Fruit fly (Drosophila melanogaster) whole organism, embryonic: Measurements from ENCODE around the gene Dfd.

Experiments
- Blimp-1 ChIP-seq: fragments of 200-800 bp; sonication (Bioruptor generic); optimal IDR thresholded peaks from 3 replicates; lab custom pipeline; 2018; ENCODE audit warnings: missing biosample characterization, missing genetic modification characterization, mild to moderate bottlenecking, moderate library complexity, missing genetic modification reagents
- CG12942 ChIP-seq: fragments of 200-800 bp; sonication (Bioruptor generic); optimal IDR thresholded peaks from 3 replicates; lab custom pipeline; 2016; ENCODE audit warnings: missing biosample characterization, missing genetic modification characterization
- CG14441 ChIP-seq: fragments of 200-800 bp; sonication (Bioruptor generic); IDR thresholded peaks from 2 replicates; pipeline ENCODE4 v1.3.6; 2022; ENCODE audit warnings: missing biosample characterization, missing genetic modification characterization
- CG14667 ChIP-seq: fragments of 200-800 bp; sonication (Bioruptor generic); IDR thresholded peaks from 2 replicates; pipeline ENCODE4 v1.3.6; 2022; ENCODE audit warnings: missing biosample characterization, missing genetic modification characterization
- CG14860 ChIP-seq: fragments of 200-800 bp; sonication (Bioruptor generic); IDR thresholded peaks from 3 replicates; pipeline ENCODE4 v1.3.6; 2022; ENCODE audit warnings: missing biosample characterization, missing genetic modification characterization; ENCODE audit not compliant: partially characterized antibody
- CG15011 ChIP-seq: fragments of 200-800 bp; sonication (Bioruptor generic); optimal IDR thresholded peaks from 3 replicates; lab custom pipeline; 2018; ENCODE audit warnings: missing biosample characterization, mild to moderate bottlenecking, missing genetic modification characterization
- CG2129 ChIP-seq: fragments of 200-800 bp; sonication (Bioruptor generic); IDR thresholded peaks from 2 replicates; pipeline ENCODE4 v1.3.6; 2022; ENCODE audit warnings: missing biosample characterization, missing genetic modification characterization; ENCODE audit not compliant: partially characterized antibody
- CG34224 ChIP-seq: fragments of 200-800 bp; sonication (Bioruptor generic); IDR thresholded peaks from 3 replicates; pipeline ENCODE4 v1.3.6; 2022; ENCODE audit warnings: missing biosample characterization, missing genetic modification characterization; ENCODE audit not compliant: partially characterized antibody
- CG43689 ChIP-seq: fragments of 200-800 bp; sonication (Bioruptor generic); IDR thresholded peaks from 2 replicates; pipeline ENCODE4 v1.3.6; 2022; ENCODE audit warnings: missing biosample characterization, missing genetic modification characterization
- CG4424 ChIP-seq: fragments of 200-800 bp; sonication (Bioruptor generic); optimal IDR thresholded peaks from 3 replicates; lab custom pipeline; 2016; ENCODE audit warnings: missing biosample characterization, missing genetic modification characterization
- CG6654 ChIP-seq: fragments of 200-800 bp; sonication (Bioruptor generic); optimal IDR thresholded peaks from 2 replicates; lab custom pipeline; 2017; ENCODE audit warnings: missing biosample characterization, mild to moderate bottlenecking, missing genetic modification characterization
- CG7745 ChIP-seq: fragments of 200-800 bp; sonication (Bioruptor generic); optimal IDR thresholded peaks from 2 replicates; lab custom pipeline; 2018; ENCODE audit warnings: missing biosample characterization, mild to moderate bottlenecking, missing genetic modification characterization, moderate library complexity
- CG8359 ChIP-seq: fragments of 200-800 bp; sonication (Bioruptor generic); optimal IDR thresholded peaks from 2 replicates; lab custom pipeline; 2017; ENCODE audit warnings: missing biosample characterization, mild to moderate bottlenecking, missing genetic modification characterization, borderline replicate concordance
- CG9215 ChIP-seq: fragments of 200-800 bp; sonication (Bioruptor generic); IDR thresholded peaks from 2 replicates; pipeline ENCODE4 v1.3.6; 2022; ENCODE audit warnings: missing biosample characterization, missing genetic modification characterization
- Camta ChIP-seq: fragments of 200-800 bp; sonication (Bioruptor generic); optimal IDR thresholded peaks from 2 replicates; lab custom pipeline; 2016; ENCODE audit warnings: missing biosample characterization, missing genetic modification characterization
- Dip2 ChIP-seq: fragments of 200-800 bp; sonication (Bioruptor generic); IDR thresholded peaks from 2 replicates; pipeline ENCODE4 v1.3.6; 2022; ENCODE audit warnings: missing biosample characterization, missing genetic modification characterization
- Dll ChIP-seq: fragments of 200-800 bp; sonication (Bioruptor generic); IDR thresholded peaks from 4 replicates; pipeline ENCODE4 v1.3.6; 2022; ENCODE audit warnings: missing biosample characterization, missing genetic modification characterization; ENCODE audit not compliant: partially characterized antibody
- Hr39 ChIP-seq: fragments of >200 bp; optimal IDR thresholded peaks from 2 replicates; lab custom pipeline; 2017
- Jarid2 ChIP-seq: fragments of 200-800 bp; sonication (Bioruptor generic); optimal IDR thresholded peaks from 3 replicates; lab custom pipeline; 2017; ENCODE audit warnings: mild to moderate bottlenecking, missing biosample characterization, missing genetic modification reagents, missing genetic modification characterization
- MESR4 ChIP-seq: fragments of 200-800 bp; sonication (Bioruptor generic); optimal IDR thresholded peaks from 2 replicates; lab custom pipeline; 2018; ENCODE audit warnings: missing biosample characterization, mild to moderate bottlenecking, missing genetic modification characterization, moderate library complexity
- MTF-1 ChIP-seq: fragments of 200-800 bp; sonication (Bioruptor generic); optimal IDR thresholded peaks from 2 replicates; lab custom pipeline; 2018; ENCODE audit warnings: missing biosample characterization, mild to moderate bottlenecking, missing genetic modification characterization, borderline replicate concordance
- Mes4 ChIP-seq: fragments of 200-800 bp; sonication (Bioruptor generic); optimal IDR thresholded peaks from 2 replicates; lab custom pipeline; 2016; ENCODE audit warnings: missing biosample characterization, missing genetic modification characterization
- Myb ChIP-seq: fragments of 200-800 bp; sonication (Bioruptor generic); optimal IDR thresholded peaks from 2 replicates; lab custom pipeline; 2016; ENCODE audit warnings: missing biosample characterization, missing genetic modification characterization
- Nf-YB ChIP-seq: fragments of 200-800 bp; sonication (Bioruptor generic); optimal IDR thresholded peaks from 3 replicates; lab custom pipeline; 2019; ENCODE audit warnings: missing biosample characterization, mild to moderate bottlenecking, missing genetic modification characterization, moderate library complexity
- NfI ChIP-seq: fragments of 200-800 bp; sonication (Bioruptor generic); optimal IDR thresholded peaks from 3 replicates; lab custom pipeline; 2018; ENCODE audit warnings: missing biosample characterization, mild to moderate bottlenecking, missing genetic modification characterization, moderate library complexity
- Rfx ChIP-seq: fragments of 200-800 bp; sonication (Bioruptor generic); IDR thresholded peaks from 2 replicates; pipeline ENCODE4 v1.3.6; 2022; ENCODE audit warnings: missing biosample characterization, missing genetic modification characterization
- Ssrp ChIP-seq: fragments of 200-800 bp; sonication (Bioruptor generic); optimal IDR thresholded peaks from 2 replicates; lab custom pipeline; 2018; ENCODE audit warnings: missing biosample characterization, mild to moderate bottlenecking, missing genetic modification characterization, moderate library complexity
- TFAM ChIP-seq: fragments of 200-800 bp; sonication (Bioruptor generic); optimal IDR thresholded peaks from 2 replicates; lab custom pipeline; 2017; ENCODE audit warnings: missing biosample characterization, missing genetic modification characterization, inconsistent platforms
- Usf ChIP-seq: fragments of 200-800 bp; sonication (Bioruptor generic); optimal IDR thresholded peaks from 2 replicates; lab custom pipeline; 2017; ENCODE audit warnings: missing genotype, missing biosample characterization, missing genetic modification characterization
- Vsx1 ChIP-seq: fragments of 200-800 bp; sonication (Bioruptor generic); optimal IDR thresholded peaks from 2 replicates; lab custom pipeline; 2017; ENCODE audit warnings: missing biosample characterization, mild to moderate bottlenecking, missing genetic modification characterization, missing genetic modification reagents
- bowl ChIP-seq: fragments of 200-800 bp; sonication (Bioruptor generic); IDR thresholded peaks from 2 replicates; pipeline ENCODE4 v1.3.6; 2022; ENCODE audit warnings: missing biosample characterization, missing genetic modification characterization
- cas ChIP-seq: fragments of 200-800 bp; sonication (Bioruptor generic); IDR thresholded peaks from 2 replicates; pipeline ENCODE4 v1.3.6; 2022; ENCODE audit warnings: missing biosample characterization, missing genetic modification characterization
- corto ChIP-seq: fragments of 200-800 bp; sonication (Bioruptor generic); optimal IDR thresholded peaks from 2 replicates; lab custom pipeline; 2016; ENCODE audit warnings: missing biosample characterization, mild to moderate bottlenecking, missing genetic modification characterization, moderate library complexity
- fu2 ChIP-seq: fragments of 200-800 bp; sonication (Bioruptor generic); optimal IDR thresholded peaks from 2 replicates; lab custom pipeline; 2016; ENCODE audit warnings: missing biosample characterization, missing genetic modification characterization
- gcm2 ChIP-seq: fragments of 200-800 bp; sonication (Bioruptor generic); optimal IDR thresholded peaks from 2 replicates; lab custom pipeline; 2016; ENCODE audit warnings: missing biosample characterization, missing genetic modification characterization
- grn ChIP-seq: fragments of 200-800 bp; sonication (Bioruptor generic); optimal IDR thresholded peaks from 3 replicates; lab custom pipeline; 2017; ENCODE audit warnings: missing biosample characterization, missing genetic modification characterization
- gsb-n ChIP-seq: fragments of 200-800 bp; sonication (Bioruptor generic); optimal IDR thresholded peaks from 3 replicates; lab custom pipeline; 2018; ENCODE audit warnings: missing biosample characterization, mild to moderate bottlenecking, missing genetic modification characterization
- hb ChIP-seq: fragments of 200-800 bp; sonication (Bioruptor generic); IDR thresholded peaks from 3 replicates; pipeline ENCODE4 v1.3.6; 2022; ENCODE audit warnings: missing biosample characterization, missing genetic modification characterization; ENCODE audit not compliant: partially characterized antibody
- kah ChIP-seq: fragments of 200-800 bp; sonication (Bioruptor generic); optimal IDR thresholded peaks from 2 replicates; lab custom pipeline; 2018; ENCODE audit warnings: missing biosample characterization, mild to moderate bottlenecking, missing genetic modification characterization
- klu ChIP-seq: fragments of 200-800 bp; sonication (Bioruptor generic); IDR thresholded peaks from 2 replicates; pipeline ENCODE4 v1.3.6; 2022; ENCODE audit warnings: missing biosample characterization, missing genetic modification characterization
- kni ChIP-seq: fragments of 200-800 bp; sonication (Bioruptor generic); optimal IDR thresholded peaks from 3 replicates; lab custom pipeline; 2017; ENCODE audit warnings: mild to moderate bottlenecking, missing biosample characterization, missing genetic modification reagents, missing genetic modification characterization
- lilli ChIP-seq: fragments of 200-800 bp; sonication (Bioruptor generic); optimal IDR thresholded peaks from 3 replicates; lab custom pipeline; 2016; ENCODE audit warnings: missing biosample characterization, missing genetic modification characterization
- nerfin-2 ChIP-seq: fragments of 200-800 bp; sonication (Bioruptor generic); IDR thresholded peaks from 2 replicates; pipeline ENCODE4 v1.3.6; 2022; ENCODE audit warnings: missing biosample characterization, missing genetic modification characterization; ENCODE audit not compliant: partially characterized antibody
- pfk ChIP-seq: fragments of 200-800 bp; sonication (Bioruptor generic); optimal IDR thresholded peaks from 2 replicates; lab custom pipeline; 2018; ENCODE audit warnings: missing biosample characterization, mild to moderate bottlenecking, missing genetic modification characterization, moderate library complexity
- schlank ChIP-seq: fragments of 200-800 bp; sonication (Bioruptor generic); optimal IDR thresholded peaks from 2 replicates; lab custom pipeline; 2018; ENCODE audit warnings: missing biosample characterization, mild to moderate bottlenecking, missing genetic modification characterization
- sima ChIP-seq: fragments of 200-800 bp; sonication (Bioruptor generic); optimal IDR thresholded peaks from 2 replicates; lab custom pipeline; 2016; ENCODE audit warnings: missing biosample characterization, missing genetic modification characterization
- tap ChIP-seq: fragments of 200-800 bp; optimal IDR thresholded peaks from 3 replicates; lab custom pipeline; 2019; ENCODE audit warnings: missing biosample characterization, mild to moderate bottlenecking, missing genetic modification characterization, moderate library complexity
- trh ChIP-seq: fragments of 200-800 bp; sonication (Bioruptor generic); optimal IDR thresholded peaks from 2 replicates; lab custom pipeline; 2016; ENCODE audit warnings: missing biosample characterization, missing genetic modification characterization
- zen ChIP-seq: fragments of 200-800 bp; sonication (Bioruptor generic); optimal IDR thresholded peaks from 3 replicates; lab custom pipeline; 2018; ENCODE audit warnings: missing biosample characterization, mild to moderate bottlenecking, missing genetic modification characterization, moderate library complexity

Gene Dfd

dm6 chr3R:6760755-6761647 is 30.6 kb upstream of the Dfd start (continued):
- no peak for TF ChIP-seq MESR4 (GFP tag; lab: Kevin White, UChicago)
- TF ChIP-seq NfI (GFP tag; lab: Kevin White, UChicago) = no peak
- peak; percentile 29 for TF ChIP-seq Blimp-1 (GFP tag; lab: Kevin White, UChicago)
- peak; percentile 65 for TF ChIP-seq gsb-n
- no peak for TF ChIP-seq TFAM (GFP tag; lab: Kevin White, UChicago)
- TF ChIP-seq Ssrp (tag; lab: Kevin White, UChicago) = peak; percentile 9
- TF ChIP-seq pfk = no peak
- peak; percentile 1 for TF ChIP-seq CG6654 (GFP tag; lab: Kevin White, UChicago)
- TF ChIP-seq Usf = no peak
- no peak for TF ChIP-seq sima (GFP tag; lab: Kevin White, UChicago)
- TF ChIP-seq Rfx (GFP tag; lab: Robert Waterston, UW) = no peak
- no peak for TF ChIP-seq Myb (GFP tag; lab: Kevin White, UChicago)
- no peak for TF ChIP-seq hb (GFP tag; lab: Robert Waterston, UW)
- TF ChIP-seq CG12942 (GFP tag; lab: Kevin White, UChicago) = no peak
- peak; percentile 41 for TF ChIP-seq CG15011 (GFP tag; lab: Kevin White, UChicago)
- no peak for TF ChIP-seq gcm2 (GFP tag; lab: Kevin White, UChicago)
- no peak for TF ChIP-seq trh
- TF ChIP-seq CG9215 (GFP tag; lab: Robert Waterston, UW) = no peak
- TF ChIP-seq schlank = no peak
- no peak for TF ChIP-seq Hr39 (lab: Kevin White, UChicago)
- TF ChIP-seq CG4424 = peak; percentile 54
- TF ChIP-seq bowl (GFP tag; lab: Robert Waterston, UW) = no peak
- no peak for TF ChIP-seq tap
- peak; percentile 65 for TF ChIP-seq zen (tag; lab: Kevin White, UChicago)
- no peak for TF ChIP-seq Nf-YB (GFP tag; lab: Kevin White, UChicago)
- TF ChIP-seq Camta = no peak
- TF ChIP-seq MTF-1 (GFP tag; lab: Kevin White, UChicago) = no peak
- no peak for TF ChIP-seq CG2129
- TF ChIP-seq CG14860 (GFP tag; lab: Robert Waterston, UW) = no peak
- TF ChIP-seq CG34224 (GFP tag; lab: Robert Waterston, UW) = no peak
- no peak for TF ChIP-seq Vsx1 (GFP tag; lab: Kevin White, UChicago)
- TF ChIP-seq klu (GFP tag; lab: Robert Waterston, UW) = 0 out of 2 replicates have a peak, but pooled peaks have one; percentile 19
- TF ChIP-seq corto (GFP tag; lab: Kevin White, UChicago) = no peak
- TF ChIP-seq CG43689 = no peak
- TF ChIP-seq lilli (GFP tag; lab: Kevin White, UChicago) = peak; percentile 32
- TF ChIP-seq CG7745 (tag; lab: Kevin White, UChicago) = no peak
- no peak for TF ChIP-seq Dll (GFP tag; lab: Robert Waterston, UW)
- no peak for TF ChIP-seq Dip2 (GFP tag; lab: Robert Waterston, UW)
- TF ChIP-seq CG14667 (GFP tag; lab: Robert Waterston, UW) = no peak
- TF ChIP-seq kah (GFP tag; lab: Kevin White, UChicago) = no peak
- no peak for TF ChIP-seq CG14441 (GFP tag; lab: Robert Waterston, UW)
- no peak for TF ChIP-seq cas
- TF ChIP-seq Mes4 (GFP tag; lab: Kevin White, UChicago) = peak; percentile 13
- peak; percentile 54 for TF ChIP-seq kni (GFP tag; lab: Kevin White, UChicago)
- peak; percentile 28 for TF ChIP-seq CG8359 (GFP tag; lab: Kevin White, UChicago)
- no peak for TF ChIP-seq grn
- TF ChIP-seq fu2 (GFP tag; lab: Kevin White, UChicago) = no peak
- TF ChIP-seq Jarid2 = no peak
- no peak for TF ChIP-seq nerfin-2 (GFP tag; lab: Robert Waterston, UW)
